Worm (Caenorhabditis elegans): ENCODE data around the gene Y38H6A.3.
A peak's percentile ranks its signal among the peaks of the same experiment; 100 is the strongest.

DNA sequence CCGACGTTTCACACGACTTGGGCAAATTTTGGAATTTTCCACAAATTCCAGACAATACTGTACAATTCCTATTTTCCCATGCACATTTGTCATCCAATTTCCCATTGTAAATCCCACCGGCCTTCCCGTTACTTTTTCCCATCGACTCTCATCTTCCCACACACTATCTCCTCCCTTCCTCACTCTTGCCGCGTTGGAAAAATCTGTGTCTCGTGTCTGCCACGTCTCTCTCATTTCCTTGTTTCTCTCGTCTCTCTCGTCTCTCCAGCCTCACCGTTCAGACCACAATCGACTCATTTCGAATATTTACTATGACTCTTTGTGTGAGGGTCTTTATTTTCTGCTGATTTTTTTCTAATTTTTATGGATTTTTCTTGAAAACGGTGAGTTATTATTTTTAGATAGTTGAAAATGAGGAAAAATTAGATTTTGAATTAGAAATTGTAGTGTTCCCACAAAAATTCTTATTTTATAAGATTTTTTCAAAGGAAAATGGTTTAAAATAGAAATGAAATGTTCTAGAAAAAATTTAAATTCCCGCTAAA lies 38.1 kb downstream of the Y38H6A.3 start, which contains the start of gene K02E2.11:
- TF ChIP-seq elt-3 (tag; optimal IDR thresholded peaks at IDR 0.05) (no peak), mep-1 (tag; optimal IDR thresholded peaks at IDR 0.05) (no peak), lsy-2 (tag; optimal IDR thresholded peaks at IDR 0.05) (no peak), unc-62 (GFP tag; optimal IDR thresholded peaks at IDR 0.05) (peak; percentile 37), ztf-11 (tag; optimal IDR thresholded peaks at IDR 0.05) (no peak), tbx-8 (GFP tag; optimal IDR thresholded peaks at IDR 0.05) (no peak), mab-5 (tag; optimal IDR thresholded peaks at IDR 0.05) (no peak), sptf-1 (tag; optimal IDR thresholded peaks at IDR 0.05) (no peak), nhr-12 (tag; optimal IDR thresholded peaks at IDR 0.05) (no peak), flh-1 (GFP tag; optimal IDR thresholded peaks at IDR 0.05) (no peak), nhr-76 (tag; optimal IDR thresholded peaks at IDR 0.05) (no peak)
